Worm (Caenorhabditis elegans): ENCODE results near the gene ttr-54.

ttr-54 gene

DNA sequence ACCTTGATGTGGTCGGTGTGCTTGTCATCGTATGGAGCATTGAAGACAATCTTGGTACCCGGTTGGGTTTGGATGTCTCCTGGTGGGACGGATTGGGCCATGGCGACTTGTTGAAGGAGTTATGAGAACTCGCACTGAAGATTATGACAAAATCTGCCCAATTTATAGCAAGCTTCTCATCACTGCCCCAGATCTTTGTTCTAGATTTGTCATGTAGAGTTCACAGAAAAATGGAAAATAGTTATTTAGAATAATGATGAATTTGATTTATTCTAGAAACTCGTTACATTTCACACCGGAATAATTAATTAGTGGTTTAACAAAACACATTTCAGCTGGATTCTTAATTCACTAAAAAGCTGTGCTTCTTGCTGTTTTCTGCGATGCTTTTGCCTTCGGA lies 11.9 kb upstream of the ttr-54 start, which contains the start of gene msp-38:
Gene msp-38 (minus strand): TSS at position 101 of the 400 bp plus-strand sequence.
- TF ChIP-seq sox-4 (tag; optimal IDR thresholded peaks at IDR 0.05) (no peak), lin-35 (GFP tag; optimal IDR thresholded peaks at IDR 0.05) (no peak), nhr-90 (tag; optimal IDR thresholded peaks at IDR 0.05; ENCODE audit: poor library complexity) (no peak), unc-98 (GFP tag; IDR thresholded peaks at IDR 0.05) (no peak), mab-9 (GFP tag; IDR thresholded peaks at IDR 0.05) (no peak), F16B12.6 (tag; optimal IDR thresholded peaks at IDR 0.05) (no peak), efl-1 (optimal IDR thresholded peaks at IDR 0.05) (no peak), efl-1 (GFP tag; optimal IDR thresholded peaks at IDR 0.05 in 1 of 2) (no peak), egl-27 (tag; optimal IDR thresholded peaks at IDR 0.05) (no peak), ztf-11 (tag; optimal IDR thresholded peaks at IDR 0.05) (no peak), fkh-10 (GFP tag; optimal IDR thresholded peaks at IDR 0.05) (no peak)

- TF ChIP-seq skn-1 (tag; optimal IDR thresholded peaks at IDR 0.05) (peak; percentile 55), ceh-82 (tag; optimal IDR thresholded peaks at IDR 0.05) (no peak)
Observed at ce11 chrIV:10144487-10144886, 11.1 kb upstream of the ttr-54 start.

DNA sequence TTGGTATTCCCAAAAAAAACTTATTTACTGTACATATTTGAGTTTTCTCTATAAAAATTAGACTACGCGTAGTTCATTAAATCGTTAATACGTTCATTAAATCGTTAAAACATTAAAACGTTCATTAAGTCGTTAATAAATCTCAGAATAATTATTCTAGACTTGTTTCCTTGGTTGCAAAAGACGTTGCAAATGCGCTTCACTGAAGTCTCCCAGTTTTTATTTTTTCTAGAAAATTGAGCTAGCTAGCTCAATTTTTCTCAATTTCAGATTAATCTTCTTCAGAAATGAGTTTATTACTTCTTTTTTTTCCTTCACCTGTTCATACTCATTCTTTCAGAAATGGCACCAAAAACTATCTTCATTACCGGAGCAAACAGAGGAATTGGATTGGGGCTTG lies 10.7 kb upstream of the ttr-54 start:
- TF ChIP-seq elt-3 (tag; optimal IDR thresholded peaks at IDR 0.05) (no peak), ceh-88 (GFP tag; IDR thresholded peaks at IDR 0.05) (no peak), egl-13 (tag; optimal IDR thresholded peaks at IDR 0.05) (no peak), alr-1 (tag; optimal IDR thresholded peaks at IDR 0.05; ENCODE audit: borderline replicate concordance) (no peak), snu-23 (GFP tag; optimal IDR thresholded peaks at IDR 0.05) (no peak), snpc-4 (tag; optimal IDR thresholded peaks at IDR 0.05) (no peak), F16B12.6 (tag; optimal IDR thresholded peaks at IDR 0.05) (no peak), lin-39 (tag; optimal IDR thresholded peaks at IDR 0.05) (no peak), elt-2 (tag; optimal IDR thresholded peaks at IDR 0.05) (no peak), fkh-10 (GFP tag; optimal IDR thresholded peaks at IDR 0.05) (no peak), lin-15B (tag; optimal IDR thresholded peaks at IDR 0.05) (no peak), C16A3.4 (tag; optimal IDR thresholded peaks at IDR 0.05) (no peak), sptf-1 (tag; optimal IDR thresholded peaks at IDR 0.05) (no peak)

DNA sequence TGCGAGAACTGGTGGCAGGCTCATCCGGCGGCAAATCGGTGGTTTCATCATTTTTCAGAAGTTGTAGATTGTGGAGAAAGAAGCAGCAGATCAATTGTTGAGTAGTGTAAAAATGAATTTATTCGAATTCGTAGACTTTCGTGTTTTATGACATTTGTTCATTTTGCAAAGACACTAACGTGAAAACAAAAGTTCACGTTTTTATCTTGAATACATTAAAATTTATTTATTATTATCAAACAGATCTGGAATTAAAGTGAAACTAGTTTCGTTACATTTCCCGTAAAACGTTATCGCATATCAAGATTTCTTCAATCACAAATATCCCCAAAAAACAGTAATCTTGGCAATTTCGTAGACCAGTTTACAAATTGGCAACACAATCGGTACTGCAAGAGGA lies 8.7 kb upstream of the ttr-54 start, which contains the start of gene T14G10.8:
Gene T14G10.8 (minus strand): TSS at position 101 of the 400 bp plus-strand sequence.
- TF ChIP-seq lsy-2 (tag; optimal IDR thresholded peaks at IDR 0.05) (no peak), nhr-237 (tag; optimal IDR thresholded peaks at IDR 0.05) (no peak), lin-15B (tag; optimal IDR thresholded peaks at IDR 0.05) (no peak), aha-1 (tag; optimal IDR thresholded peaks at IDR 0.05) (no peak), snpc-4 (tag; optimal IDR thresholded peaks at IDR 0.05) (no peak), nhr-71 (tag; optimal IDR thresholded peaks at IDR 0.05) (no peak)

- TF ChIP-seq ztf-11 (tag; optimal IDR thresholded peaks at IDR 0.05) (no peak), jun-1 (tag; optimal IDR thresholded peaks at IDR 0.05) (no peak), egl-27 (tag; optimal IDR thresholded peaks at IDR 0.05) (no peak), C04F5.9 (tag; optimal IDR thresholded peaks at IDR 0.05) (no peak), nhr-28 (tag; optimal IDR thresholded peaks at IDR 0.05) (no peak), nhr-71 (tag; optimal IDR thresholded peaks at IDR 0.05) (no peak), F16B12.6 (tag; optimal IDR thresholded peaks at IDR 0.05) (no peak), sup-37 (GFP tag; optimal IDR thresholded peaks at IDR 0.05) (no peak), dsc-1 (tag; optimal IDR thresholded peaks at IDR 0.05) (no peak), mab-9 (GFP tag; IDR thresholded peaks at IDR 0.05) (no peak), nhr-90 (tag; optimal IDR thresholded peaks at IDR 0.05; ENCODE audit: poor library complexity) (no peak), unc-30 (tag; optimal IDR thresholded peaks at IDR 0.05) (no peak), snu-23 (GFP tag; optimal IDR thresholded peaks at IDR 0.05) (no peak), unc-130 (tag; optimal IDR thresholded peaks at IDR 0.05) (no peak), skn-1 (tag; optimal IDR thresholded peaks at IDR 0.05) (no peak), nhr-85 (tag) (no peak), grh-1 (GFP tag; IDR thresholded peaks at IDR 0.05) (no peak), ceh-63 (GFP tag; optimal IDR thresholded peaks at IDR 0.05) (no peak), pax-3 (tag; optimal IDR thresholded peaks at IDR 0.05) (no peak)
Observed at ce11 chrIV:10148938-10149337, 6.6 kb upstream of the ttr-54 start, which contains the start of gene pigs-1. pigs-1 (minus strand) TSS chrIV:10149038.

Data from whole organism, L1 larva.